Worm (Caenorhabditis elegans): ENCODE data around the gene exos-7.

DNA sequence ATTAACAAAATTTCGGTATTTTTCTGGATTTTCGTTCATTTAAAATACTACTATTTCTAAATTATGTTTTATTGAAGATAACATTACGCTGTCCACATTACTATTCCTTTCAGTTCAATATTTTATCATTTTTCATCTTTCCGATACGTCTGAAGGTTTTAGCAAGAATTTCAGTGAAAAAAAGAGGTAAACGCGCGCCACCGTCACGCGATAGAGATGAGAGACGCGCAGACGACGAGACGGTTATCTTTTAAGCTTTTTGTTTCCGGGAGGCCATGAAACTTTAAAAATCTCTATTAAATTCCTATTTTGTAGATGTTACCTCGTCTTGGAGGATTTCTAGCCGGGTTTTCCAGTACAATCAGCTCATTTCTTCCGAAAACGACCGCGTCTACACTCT, 900 bp upstream of the exos-7 start, which contains the start of gene mrps-12:
- TF ChIP-seq flt-1 (GFP tag; IDR thresholded peaks at IDR 0.05) = no peak
- TF ChIP-seq T22C8.4 (GFP tag; IDR thresholded peaks at IDR 0.05) = no peak
- no peak for TF ChIP-seq ref-1 (GFP tag; conservative IDR thresholded peaks at IDR 0.05)
- no peak for TF ChIP-seq klf-2 (GFP tag; conservative IDR thresholded peaks at IDR 0.05)
- no peak for TF ChIP-seq ztf-23 (GFP tag; IDR thresholded peaks at IDR 0.05)
- TF ChIP-seq ztf-29 (GFP tag; IDR thresholded peaks at IDR 0.05) = no peak
